Worm (Caenorhabditis elegans) whole organism, L4 larva: ENCODE measurements around the gene ifta-2.

ENCODE experiments used
- ZK337.2 ChIP-seq: fragments of 200-800 bp; sonication (Bioruptor generic); IDR thresholded peaks from 2 replicates; pipeline ENCODE4 v1.3.6; 2022; ENCODE audit warnings: missing genetic modification reagents, missing genetic modification characterization, missing compliant biosample characterization
- aly-2 ChIP-seq: sonication (generic microtip); optimal IDR thresholded peaks from 2 replicates; lab custom pipeline; 2018; ENCODE audit warnings: missing biosample characterization, missing genetic modification characterization
- ceh-28 ChIP-seq: fragments of 150-350 bp; optimal IDR thresholded peaks from 2 replicates; lab custom pipeline; 2014; ENCODE audit warnings: missing biosample characterization, missing genetic modification reagents, missing genetic modification characterization
- egl-27 ChIP-seq: sonication (generic microtip); optimal IDR thresholded peaks from 3 replicates; lab custom pipeline; 2017; ENCODE audit warnings: missing biosample characterization, missing genetic modification reagents, missing genetic modification characterization
- lin-39 ChIP-seq: fragments of 150-350 bp; optimal IDR thresholded peaks from 2 replicates; lab custom pipeline; 2014; ENCODE audit warnings: missing biosample characterization, missing genetic modification reagents, missing genetic modification characterization
- mes-2 ChIP-seq: sonication (generic microtip); optimal IDR thresholded peaks from 2 replicates; lab custom pipeline; 2016; ENCODE audit warnings: missing genotype, mild to moderate bottlenecking, missing genetic modification characterization, missing compliant biosample characterization; ENCODE audit not compliant: poor library complexity, severe bottlenecking
- nhr-28 ChIP-seq: fragments of 150-350 bp; optimal IDR thresholded peaks from 2 replicates; lab custom pipeline; 2014; ENCODE audit warnings: missing biosample characterization, missing genetic modification characterization
- snpc-4 ChIP-seq: fragments of 150-350 bp; optimal IDR thresholded peaks from 2 replicates; lab custom pipeline; 2014; ENCODE audit warnings: missing biosample characterization, missing genetic modification characterization
- unc-130 ChIP-seq: sonication (generic microtip); optimal IDR thresholded peaks from 2 replicates; lab custom pipeline; 2016; ENCODE audit warnings: missing genetic modification reagents, missing genetic modification characterization, missing compliant biosample characterization
- unc-62 ChIP-seq, 3 experiments: fragments of 150-350 bp in 1 of 3; sonication (generic microtip); optimal IDR thresholded peaks in 2 of 3; peaks in 1 of 3; 1 replicate in 1 of 3; 2 replicates in 2 of 3; lab custom pipeline; 2014 to 2017; ENCODE audit warnings: missing biosample characterization in 3 of 3, missing genetic modification characterization in 3 of 3, missing genetic modification reagents in 3 of 3, missing genotype in 1 of 3
- zag-1 ChIP-seq: fragments of 150-350 bp; optimal IDR thresholded peaks from 2 replicates; lab custom pipeline; 2014; ENCODE audit warnings: missing biosample characterization, missing genetic modification characterization

ce11 chrIV:17285263-17285662 is 16.6 kb downstream of the ifta-2 start:
- TF ChIP-seq aly-2 (tag; lab: Kevin White, UChicago), result no peak
- no peak for TF ChIP-seq ceh-28 (tag; lab: Kevin White, UChicago)
- peak in 1 of 2 experiments; percentile 49 for TF ChIP-seq unc-62 (GFP tag; optimal IDR thresholded peaks at IDR 0.05 in 1 of 2; lab: Kevin White, UChicago)
- TF ChIP-seq unc-62 (tag; optimal IDR thresholded peaks at IDR 0.05; lab: Kevin White, UChicago), result no peak
- TF ChIP-seq ZK337.2 (GFP tag; lab: Robert Waterston, UW), result no peak
- no peak for TF ChIP-seq zag-1 (tag; lab: Kevin White, UChicago)
- TF ChIP-seq egl-27 (tag; lab: Kevin White, UChicago), result no peak
- no peak for TF ChIP-seq unc-130 (GFP tag; lab: Kevin White, UChicago)
- TF ChIP-seq nhr-28 (tag; lab: Kevin White, UChicago), result no peak
- TF ChIP-seq snpc-4 (tag; lab: Kevin White, UChicago), result no peak
- TF ChIP-seq mes-2, result peak; percentile 42
- TF ChIP-seq lin-39 (tag; lab: Kevin White, UChicago), result no peak
